Worm (Caenorhabditis elegans): ENCODE data around the gene oac-29.

oac-29 gene

DNA sequence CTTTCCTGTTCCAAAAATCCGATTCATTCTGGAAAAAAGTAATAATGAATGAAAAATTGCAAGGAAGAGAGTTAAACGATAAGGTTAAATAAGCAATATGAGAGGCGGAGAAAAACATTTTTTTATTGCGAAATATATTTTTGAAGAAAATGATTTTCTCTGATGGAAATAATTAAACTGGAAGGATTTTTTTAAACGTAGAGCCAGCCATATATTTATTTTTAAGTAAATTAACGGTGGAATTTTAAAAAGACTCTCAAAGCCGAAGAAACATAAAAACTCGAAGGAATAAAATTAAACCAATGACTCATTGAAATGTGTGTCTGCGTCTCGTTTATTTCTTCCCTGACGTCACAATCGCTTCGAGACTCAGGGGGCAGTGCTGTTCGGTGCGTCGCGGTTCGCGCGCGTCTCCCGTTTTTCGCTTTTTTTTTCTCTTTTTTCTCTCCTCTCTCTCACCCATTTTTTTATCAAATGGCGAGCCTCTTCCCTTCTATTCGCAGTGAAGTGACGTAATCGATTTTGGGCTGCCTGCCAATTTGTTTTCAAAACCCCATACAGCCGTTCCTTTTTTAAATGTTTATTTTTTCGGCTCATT is 29.3 kb downstream of the oac-29 start, which contains the start of gene vps-60 (continued):
- TF ChIP-seq vab-15 (tag; optimal IDR thresholded peaks at IDR 0.05): no peak
- peak; percentile 89 to 96 for TF ChIP-seq lsy-2 (tag; optimal IDR thresholded peaks at IDR 0.05)
- TF ChIP-seq zip-4 (GFP tag; optimal IDR thresholded peaks at IDR 0.05): peak; percentile 55
- TF ChIP-seq lin-14 (GFP tag; optimal IDR thresholded peaks at IDR 0.05): peak; percentile 98
- TF ChIP-seq elt-2 (tag; optimal IDR thresholded peaks at IDR 0.05): peak; percentile 79
- no peak for TF ChIP-seq ceh-63 (GFP tag; optimal IDR thresholded peaks at IDR 0.05)
- peak; percentile 96 for TF ChIP-seq nhr-20 (tag; optimal IDR thresholded peaks at IDR 0.05)
- peak; percentile 93 for TF ChIP-seq nhr-19 (GFP tag; conservative IDR thresholded peaks at IDR 0.05)
- peak; percentile 48 for TF ChIP-seq mef-2 (tag; optimal IDR thresholded peaks at IDR 0.05)
- no peak for TF ChIP-seq unc-62 (GFP tag; optimal IDR thresholded peaks at IDR 0.05)
- TF ChIP-seq dsc-1 (tag; optimal IDR thresholded peaks at IDR 0.05): peak; percentile 91
- peak in 1 of 2 experiments; percentile 46 for TF ChIP-seq ztf-11 (tag; optimal IDR thresholded peaks at IDR 0.05)
- TF ChIP-seq mab-9 (GFP tag; IDR thresholded peaks at IDR 0.05): 0 out of 2 replicates have a peak, but pooled peaks have one; percentile 46
- peak; percentile 22 for TF ChIP-seq aha-1 (tag; optimal IDR thresholded peaks at IDR 0.05)
- peak; percentile 93 for TF ChIP-seq nhr-77 (tag; optimal IDR thresholded peaks at IDR 0.05)
- TF ChIP-seq C04F5.9 (tag; optimal IDR thresholded peaks at IDR 0.05): peak; percentile 29
- peak; percentile 94 for TF ChIP-seq swsn-7 (tag; optimal IDR thresholded peaks at IDR 0.05)
- TF ChIP-seq nhr-28 (tag; optimal IDR thresholded peaks at IDR 0.05): no peak
- TF ChIP-seq unc-130 (tag; optimal IDR thresholded peaks at IDR 0.05): peak; percentile 89
- TF ChIP-seq ceh-88 (GFP tag; IDR thresholded peaks at IDR 0.05): peak; percentile 77; the same call in 1 of the 2 replicates
- TF ChIP-seq fos-1 (tag; optimal IDR thresholded peaks at IDR 0.05): peak; percentile 98
- TF ChIP-seq nhr-84 (tag; optimal IDR thresholded peaks at IDR 0.05): no peak
- peak; percentile 60 for TF ChIP-seq lir-3 (tag; optimal IDR thresholded peaks at IDR 0.05; ENCODE audit: poor library complexity)
- TF ChIP-seq lin-15B (tag; optimal IDR thresholded peaks at IDR 0.05): peak; percentile 80
- TF ChIP-seq efl-1 (optimal IDR thresholded peaks at IDR 0.05): peak; percentile 84 to 89
- peak; percentile 68 to 96 for TF ChIP-seq efl-1 (GFP tag; optimal IDR thresholded peaks at IDR 0.05 in 1 of 2)
- no peak for TF ChIP-seq C34B4.2 (tag; optimal IDR thresholded peaks at IDR 0.05)
- peak; percentile 89 for TF ChIP-seq rnt-1 (tag; optimal IDR thresholded peaks at IDR 0.05)
- TF ChIP-seq efl-3 (GFP tag; optimal IDR thresholded peaks at IDR 0.05): no peak
- TF ChIP-seq unc-86 (tag; optimal IDR thresholded peaks at IDR 0.05): peak; percentile 89
- TF ChIP-seq F16B12.6 (tag; optimal IDR thresholded peaks at IDR 0.05): peak; percentile 10
- TF ChIP-seq ces-1 (GFP tag; optimal IDR thresholded peaks at IDR 0.05): no peak
- no peak for TF ChIP-seq ets-5 (GFP tag; IDR thresholded peaks at IDR 0.05)

DNA sequence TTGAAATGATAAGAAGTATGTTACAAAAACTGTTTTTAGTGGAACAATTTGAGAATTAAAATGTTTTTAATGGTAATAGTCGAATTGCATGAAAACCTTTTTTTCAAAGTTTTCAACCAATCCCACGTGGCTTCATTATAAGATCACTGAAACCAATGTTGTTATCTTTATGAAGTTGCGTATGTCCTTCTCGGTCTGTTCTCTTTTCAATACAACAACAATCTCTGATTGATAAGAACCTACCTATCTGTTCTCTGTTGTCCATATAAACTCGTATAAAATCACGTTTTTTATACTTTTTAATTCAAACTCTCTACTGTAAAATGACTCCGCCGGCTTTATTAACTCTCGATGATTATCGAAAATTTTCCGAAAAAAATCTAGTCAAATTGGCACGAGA is 32.2 kb downstream of the oac-29 start, which contains the start of gene F41E6.5:
Gene F41E6.5, plus strand, starts transcription at position 209 of the 400 bp plus-strand sequence.
- TF ChIP-seq nhr-76 (tag; optimal IDR thresholded peaks at IDR 0.05): no peak
- TF ChIP-seq blmp-1 (tag; optimal IDR thresholded peaks at IDR 0.05): peak; percentile 23
- peak; percentile 41 for TF ChIP-seq elt-2 (tag; optimal IDR thresholded peaks at IDR 0.05)
- no peak for TF ChIP-seq nhr-20 (tag; optimal IDR thresholded peaks at IDR 0.05)
- peak; percentile 2 for TF ChIP-seq nhr-71 (tag; optimal IDR thresholded peaks at IDR 0.05)
- TF ChIP-seq dpl-1 (GFP tag; optimal IDR thresholded peaks at IDR 0.05): no peak
- peak; percentile 8 for TF ChIP-seq lin-14 (GFP tag; optimal IDR thresholded peaks at IDR 0.05)
- TF ChIP-seq lsy-2 (tag; optimal IDR thresholded peaks at IDR 0.05): no peak
- TF ChIP-seq mdl-1 (tag; optimal IDR thresholded peaks at IDR 0.05): peak in 1 of 2 experiments; percentile 4
- TF ChIP-seq elt-3 (tag; optimal IDR thresholded peaks at IDR 0.05): peak in 3 of 6 experiments; percentile 12 to 91 (median 24)
- peak; percentile 66 for TF ChIP-seq nhr-85 (tag)
- TF ChIP-seq tbx-2 (tag; optimal IDR thresholded peaks at IDR 0.05): no peak
- peak in 1 of 2 experiments; percentile 26 for TF ChIP-seq lin-35 (GFP tag; optimal IDR thresholded peaks at IDR 0.05)

Data from whole organism, L1 larva.